Worm (Caenorhabditis elegans): Measurements from ENCODE around the gene snn-1.

ce11 chrIV:1771843-1772242, 43.1 kb downstream of the snn-1 start, which contains the start of gene Y41D4A.1:
- TF ChIP-seq med-1 (GFP tag; optimal IDR thresholded peaks at IDR 0.05; ENCODE audit: insufficient read depth) (no peak), tab-1 (GFP tag; IDR thresholded peaks at IDR 0.05) (no peak), cog-1 (tag; optimal IDR thresholded peaks at IDR 0.05) (no peak), flt-1 (GFP tag; IDR thresholded peaks at IDR 0.05) (no peak), ztf-23 (GFP tag; IDR thresholded peaks at IDR 0.05) (no peak), T22C8.4 (GFP tag; IDR thresholded peaks at IDR 0.05) (no peak), klf-2 (GFP tag; conservative IDR thresholded peaks at IDR 0.05) (no peak), ref-1 (GFP tag; conservative IDR thresholded peaks at IDR 0.05) (no peak), ztf-29 (GFP tag; IDR thresholded peaks at IDR 0.05) (no peak)

Measured in whole organism, midembryonic.